Worm (Caenorhabditis elegans) whole organism, L1 larva: ENCODE data around the gene mlt-9.

Source experiments
- elt-3 ChIP-seq, 6 experiments: fragments of 150-350 bp in 1 of 6; sonication (generic microtip); optimal IDR thresholded peaks; 2 replicates each; lab custom pipeline; 2017 to 2018; ENCODE audit warnings: missing biosample characterization in 6 of 6, missing genetic modification characterization in 6 of 6, inconsistent platforms in 1 of 6
- mdl-1 ChIP-seq, 2 experiments: fragments of 150-350 bp; optimal IDR thresholded peaks; 2 replicates each; lab custom pipeline; 2014 to 2017; ENCODE audit warnings: missing biosample characterization in 2 of 2, missing genetic modification characterization in 2 of 2, inconsistent platforms in 1 of 2
- zag-1 ChIP-seq: fragments of 150-350 bp; optimal IDR thresholded peaks from 2 replicates; lab custom pipeline; 2014; ENCODE audit warnings: missing biosample characterization, missing genetic modification characterization

- peak in 2 of 6 experiments; percentile 42 to 86 for TF ChIP-seq elt-3 (tag; optimal IDR thresholded peaks at IDR 0.05; lab: Kevin White, UChicago)
- TF ChIP-seq zag-1 (tag; lab: Kevin White, UChicago), result no peak
- peak in 1 of 2 experiments; percentile 48 for TF ChIP-seq mdl-1 (tag; optimal IDR thresholded peaks at IDR 0.05; lab: Kevin White, UChicago)
Measured at ce11 chrX:15081486-15081885, 26.1 kb downstream of the mlt-9 start.
